Fruit fly (Drosophila melanogaster): Measurements from ENCODE around the gene CG15358.
A peak's percentile ranks its signal among the peaks of the same experiment; 100 is the strongest.

Gene CG15358

dm6 chr2L:1873609-1874096 lies 9.4 kb downstream of the CG15358 start:
- TF ChIP-seq CG11617 (GFP tag; optimal IDR thresholded peaks at IDR 0.05) (no peak), cic (GFP tag; optimal IDR thresholded peaks at IDR 0.05) (no peak), kay (GFP tag; ENCODE audit: borderline replicate concordance) (no peak), CG7101 (tag; optimal IDR thresholded peaks at IDR 0.05) (no peak), pad (GFP tag; optimal IDR thresholded peaks at IDR 0.05) (no peak), Crg-1 (GFP tag; optimal IDR thresholded peaks at IDR 0.05) (no peak), toe (GFP tag; optimal IDR thresholded peaks at IDR 0.05) (no peak), ovo (GFP tag; optimal IDR thresholded peaks at IDR 0.05) (no peak), CG12768 (GFP tag; optimal IDR thresholded peaks at IDR 0.05) (no peak), Hr96 (GFP tag; optimal IDR thresholded peaks at IDR 0.05) (no peak), Clk (GFP tag; optimal IDR thresholded peaks at IDR 0.05) (no peak), CG33017 (tag; optimal IDR thresholded peaks at IDR 0.05) (no peak), CG14711 (tag; optimal IDR thresholded peaks at IDR 0.05) (no peak), CG5204 (GFP tag; optimal IDR thresholded peaks at IDR 0.05) (no peak), cnc (optimal IDR thresholded peaks at IDR 0.05) (no peak), Mnt (GFP tag; optimal IDR thresholded peaks at IDR 0.05) (no peak), bab1 (GFP tag; optimal IDR thresholded peaks at IDR 0.05) (no peak), tj (GFP tag; optimal IDR thresholded peaks at IDR 0.05) (no peak), CG7045 (GFP tag; optimal IDR thresholded peaks at IDR 0.05) (no peak), CG1620 (GFP tag; optimal IDR thresholded peaks at IDR 0.05) (no peak)

DNA sequence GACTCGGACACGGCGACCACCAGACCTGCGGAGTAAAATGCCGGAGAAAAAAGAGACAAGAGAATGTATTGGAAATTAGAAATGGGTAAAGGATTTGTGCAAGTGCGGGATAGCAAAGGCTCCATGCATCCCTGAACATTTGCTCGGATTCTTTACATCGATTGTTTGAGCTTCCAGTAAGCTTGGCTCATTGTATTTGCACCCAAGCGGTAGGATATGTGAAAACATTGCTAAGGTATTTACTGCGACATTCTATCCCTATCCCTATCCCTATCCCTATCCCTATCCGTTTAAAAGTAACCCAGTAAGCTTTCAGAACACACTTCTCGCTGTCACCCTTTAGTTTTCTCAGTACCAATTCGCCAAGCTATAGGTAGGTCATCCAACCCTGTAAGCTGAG lies 13.5 kb downstream of the CG15358 start, which contains the start of gene CG7295:
TSS of gene CG7295 (plus strand) at position 301 of the 400 bp plus-strand sequence.
- TF ChIP-seq cnc (optimal IDR thresholded peaks at IDR 0.05) (no peak), kay (GFP tag; ENCODE audit: borderline replicate concordance) (no peak), pad (GFP tag; optimal IDR thresholded peaks at IDR 0.05) (no peak), Crg-1 (GFP tag; optimal IDR thresholded peaks at IDR 0.05) (no peak), ovo (GFP tag; optimal IDR thresholded peaks at IDR 0.05) (no peak), CG33017 (tag; optimal IDR thresholded peaks at IDR 0.05) (no peak), CG14711 (tag; optimal IDR thresholded peaks at IDR 0.05) (no peak), CG5204 (GFP tag; optimal IDR thresholded peaks at IDR 0.05) (no peak), Hr96 (GFP tag; optimal IDR thresholded peaks at IDR 0.05) (no peak), CG7045 (GFP tag; optimal IDR thresholded peaks at IDR 0.05) (no peak)

- TF ChIP-seq Hr96 (GFP tag; optimal IDR thresholded peaks at IDR 0.05), result peak; percentile 3
- no peak for TF ChIP-seq CG7101 (tag; optimal IDR thresholded peaks at IDR 0.05)
Measured at dm6 chr2L:1861994-1862393, 21.0 kb downstream of the CG15358 start.

dm6 chr2L:1839019-1839418 lies 44.0 kb downstream of the CG15358 start:
- TF ChIP-seq cic (GFP tag; optimal IDR thresholded peaks at IDR 0.05), result no peak
- TF ChIP-seq CG7101 (tag; optimal IDR thresholded peaks at IDR 0.05), result no peak

dm6 chr2L:1837717-1838368 lies 45.2 kb downstream of the CG15358 start:
- TF ChIP-seq CG14711 (tag; optimal IDR thresholded peaks at IDR 0.05) (no peak), bab1 (GFP tag; optimal IDR thresholded peaks at IDR 0.05) (no peak), toe (GFP tag; optimal IDR thresholded peaks at IDR 0.05) (no peak), CG5204 (GFP tag; optimal IDR thresholded peaks at IDR 0.05) (no peak)

- TF ChIP-seq pad (GFP tag; optimal IDR thresholded peaks at IDR 0.05) (no peak), CG11617 (GFP tag; optimal IDR thresholded peaks at IDR 0.05) (no peak), CG12768 (GFP tag; optimal IDR thresholded peaks at IDR 0.05) (no peak), Mnt (GFP tag; optimal IDR thresholded peaks at IDR 0.05) (no peak), cic (GFP tag; optimal IDR thresholded peaks at IDR 0.05) (no peak), CG5204 (GFP tag; optimal IDR thresholded peaks at IDR 0.05) (no peak), Hr96 (GFP tag; optimal IDR thresholded peaks at IDR 0.05) (no peak), cnc (optimal IDR thresholded peaks at IDR 0.05) (no peak), Clk (GFP tag; optimal IDR thresholded peaks at IDR 0.05) (no peak), toe (GFP tag; optimal IDR thresholded peaks at IDR 0.05) (no peak), CG1620 (GFP tag; optimal IDR thresholded peaks at IDR 0.05) (no peak), CG7101 (tag; optimal IDR thresholded peaks at IDR 0.05) (no peak), CG7045 (GFP tag; optimal IDR thresholded peaks at IDR 0.05) (no peak), CG33017 (tag; optimal IDR thresholded peaks at IDR 0.05) (no peak)
Measured at dm6 chr2L:1836238-1836637, 46.8 kb downstream of the CG15358 start, which contains the start of gene wry. Gene wry, plus strand, starts transcription at chr2L:1836538.

- TF ChIP-seq CG14711 (tag; optimal IDR thresholded peaks at IDR 0.05) (no peak), Mnt (GFP tag; optimal IDR thresholded peaks at IDR 0.05) (no peak), Hr96 (GFP tag; optimal IDR thresholded peaks at IDR 0.05) (no peak)
Measured at dm6 chr2L:1832465-1832864, 50.5 kb downstream of the CG15358 start, which contains the start of gene c-cup. Gene c-cup, minus strand, starts transcription at chr2L:1832565.
